Worm (Caenorhabditis elegans): Measurements from ENCODE around the gene bath-19.

bath-19 gene

DNA sequence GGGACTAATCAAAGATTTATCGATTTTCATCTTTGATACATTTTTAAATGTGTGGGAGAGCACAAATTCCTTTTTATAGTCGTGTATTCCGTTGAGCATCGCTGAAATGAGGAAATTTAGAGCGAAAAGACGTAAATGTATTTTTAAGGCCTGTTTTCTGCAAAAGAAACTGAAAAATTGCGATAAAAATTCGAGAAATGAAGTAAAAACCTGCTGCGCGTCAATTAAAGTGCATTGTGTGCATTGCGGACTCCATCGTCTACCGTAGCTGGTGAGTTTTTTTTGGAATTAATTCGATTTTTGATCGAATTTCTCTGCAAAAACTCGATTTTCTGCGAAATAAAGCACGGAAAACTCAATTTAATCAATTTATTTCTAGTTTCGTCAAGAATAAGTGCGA lies at the start of gene bath-19:
Gene bath-19, minus strand, starts transcription at position 101 of the 400 bp plus-strand sequence.
- TF ChIP-seq hlh-1 (tag; optimal IDR thresholded peaks at IDR 0.05) (no peak), pha-4 (tag; optimal IDR thresholded peaks at IDR 0.05) (no peak), nhr-12 (tag; optimal IDR thresholded peaks at IDR 0.05) (no peak), nhr-76 (tag; optimal IDR thresholded peaks at IDR 0.05) (no peak), flh-1 (GFP tag; optimal IDR thresholded peaks at IDR 0.05) (no peak), zip-8 (tag; optimal IDR thresholded peaks at IDR 0.05) (no peak)

- no peak for TF ChIP-seq ztf-11 (tag; optimal IDR thresholded peaks at IDR 0.05)
- no peak for TF ChIP-seq ham-2 (GFP tag; optimal IDR thresholded peaks at IDR 0.05)
- TF ChIP-seq tbx-8 (GFP tag; optimal IDR thresholded peaks at IDR 0.05), result no peak
- no peak for TF ChIP-seq blmp-1 (tag; optimal IDR thresholded peaks at IDR 0.05)
- TF ChIP-seq unc-120 (tag; optimal IDR thresholded peaks at IDR 0.05; ENCODE audit: poor library complexity, severe bottlenecking), result no peak
- no peak for TF ChIP-seq nhr-2 (tag; optimal IDR thresholded peaks at IDR 0.05)
- TF ChIP-seq unc-39 (tag; optimal IDR thresholded peaks at IDR 0.05), result no peak
- TF ChIP-seq nhr-12 (tag; optimal IDR thresholded peaks at IDR 0.05), result no peak
- no peak for TF ChIP-seq snpc-4 (tag; optimal IDR thresholded peaks at IDR 0.05)
- no peak for TF ChIP-seq lsy-2 (tag; optimal IDR thresholded peaks at IDR 0.05)
- no peak for TF ChIP-seq nhr-237 (tag; optimal IDR thresholded peaks at IDR 0.05)
- no peak for TF ChIP-seq M03D4.4 (tag; optimal IDR thresholded peaks at IDR 0.05)
- no peak for TF ChIP-seq flh-1 (GFP tag; optimal IDR thresholded peaks at IDR 0.05)
- no peak for TF ChIP-seq lin-13 (tag; optimal IDR thresholded peaks at IDR 0.05)
- no peak for TF ChIP-seq ceh-83 (GFP tag; optimal IDR thresholded peaks at IDR 0.05)
- TF ChIP-seq mls-2 (tag; optimal IDR thresholded peaks at IDR 0.05), result no peak
- no peak for TF ChIP-seq nhr-76 (tag; optimal IDR thresholded peaks at IDR 0.05)
- no peak for TF ChIP-seq ceh-43 (GFP tag; optimal IDR thresholded peaks at IDR 0.05)
- no peak for TF ChIP-seq hlh-1 (tag; optimal IDR thresholded peaks at IDR 0.05)
Observed at ce11 chrII:2087206-2087605, 48.0 kb upstream of the bath-19 start.

DNA sequence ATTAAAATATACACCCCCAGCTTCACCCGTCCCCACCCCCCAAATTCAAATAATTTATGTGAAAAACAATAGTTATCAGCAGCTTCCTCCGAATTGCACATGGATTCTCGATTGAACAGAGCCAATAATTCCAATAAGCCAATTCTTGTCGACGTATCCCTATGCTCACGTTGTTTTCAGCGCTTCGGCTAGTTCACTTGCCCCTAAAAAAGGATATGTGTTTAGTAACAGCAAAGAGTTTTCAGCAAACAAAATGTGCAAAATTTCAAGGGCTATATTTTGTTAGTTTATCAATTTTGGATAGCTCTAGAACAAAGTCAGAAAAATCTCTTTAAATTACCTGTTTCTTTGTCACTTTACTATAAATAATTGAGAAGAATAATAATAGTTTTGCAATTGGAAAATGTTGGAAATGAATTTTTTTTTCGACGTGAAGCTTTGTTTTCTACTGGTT lies 44.6 kb upstream of the bath-19 start, which contains the start of the genes T16A1.5 and fbxc-49:
Gene T16A1.5, minus strand, starts transcription at position 101 of the 454 bp plus-strand sequence.
Gene fbxc-49, plus strand, starts transcription at position 404 of the 454 bp plus-strand sequence.
- TF ChIP-seq ceh-39 (tag; optimal IDR thresholded peaks at IDR 0.05) (no peak), blmp-1 (tag; optimal IDR thresholded peaks at IDR 0.05) (no peak), cnd-1 (tag; optimal IDR thresholded peaks at IDR 0.05) (no peak), nhr-76 (tag; optimal IDR thresholded peaks at IDR 0.05) (no peak), lsy-2 (tag; optimal IDR thresholded peaks at IDR 0.05) (no peak)

- TF ChIP-seq sptf-1 (tag; optimal IDR thresholded peaks at IDR 0.05) (no peak), flh-1 (GFP tag; optimal IDR thresholded peaks at IDR 0.05) (no peak), drap-1 (GFP tag; optimal IDR thresholded peaks at IDR 0.05) (no peak), unc-39 (tag; optimal IDR thresholded peaks at IDR 0.05) (no peak), unc-120 (tag; optimal IDR thresholded peaks at IDR 0.05; ENCODE audit: poor library complexity, severe bottlenecking) (no peak), tbx-8 (GFP tag; optimal IDR thresholded peaks at IDR 0.05) (no peak), snpc-4 (tag; optimal IDR thresholded peaks at IDR 0.05) (no peak), elt-3 (tag; optimal IDR thresholded peaks at IDR 0.05) (no peak), ceh-43 (GFP tag; optimal IDR thresholded peaks at IDR 0.05) (no peak), hlh-1 (tag; optimal IDR thresholded peaks at IDR 0.05) (no peak), nhr-237 (tag; optimal IDR thresholded peaks at IDR 0.05) (no peak), nhr-2 (tag; optimal IDR thresholded peaks at IDR 0.05) (no peak), blmp-1 (tag; optimal IDR thresholded peaks at IDR 0.05) (no peak), lin-32 (GFP tag; optimal IDR thresholded peaks at IDR 0.05) (no peak), unc-62 (GFP tag; optimal IDR thresholded peaks at IDR 0.05) (no peak), mep-1 (tag; optimal IDR thresholded peaks at IDR 0.05) (no peak)
Observed at ce11 chrII:2081257-2081656, 42.1 kb upstream of the bath-19 start, which contains the start of gene T16A1.4. Gene T16A1.4 (plus strand): TSS chrII:2081557.

- no peak for TF ChIP-seq nhr-237 (tag; optimal IDR thresholded peaks at IDR 0.05)
- no peak for TF ChIP-seq drap-1 (GFP tag; optimal IDR thresholded peaks at IDR 0.05)
- TF ChIP-seq mep-1 (tag; optimal IDR thresholded peaks at IDR 0.05), result no peak
- TF ChIP-seq pha-4 (tag; optimal IDR thresholded peaks at IDR 0.05), result no peak
Observed at ce11 chrII:2080425-2080824, 41.2 kb upstream of the bath-19 start, which contains the start of gene F07E5.9. Gene F07E5.9 (minus strand): TSS chrII:2080525.

- no peak for TF ChIP-seq elt-3 (tag; optimal IDR thresholded peaks at IDR 0.05)
Observed at ce11 chrII:2076467-2076866, 37.3 kb upstream of the bath-19 start.
